Fruit fly (Drosophila melanogaster) whole organism, embryonic: ENCODE measurements around the gene CG13449.

Source experiments
- Antp ChIP-seq: fragments of 200-800 bp; sonication (Bioruptor generic); optimal IDR thresholded peaks from 3 replicates; lab custom pipeline; 2016; ENCODE audit warnings: missing biosample characterization, missing genetic modification characterization
- Blimp-1 ChIP-seq: fragments of 200-800 bp; sonication (Bioruptor generic); optimal IDR thresholded peaks from 3 replicates; lab custom pipeline; 2018; ENCODE audit warnings: missing biosample characterization, missing genetic modification characterization, mild to moderate bottlenecking, moderate library complexity, missing genetic modification reagents
- CG10543 ChIP-seq: fragments of 200-800 bp; sonication (Bioruptor generic); optimal IDR thresholded peaks from 3 replicates; lab custom pipeline; 2017; ENCODE audit warnings: missing biosample characterization, mild to moderate bottlenecking, missing genetic modification characterization, moderate library complexity
- CG10654 ChIP-seq: fragments of 200-800 bp; sonication (Bioruptor generic); optimal IDR thresholded peaks from 2 replicates; lab custom pipeline; 2016; ENCODE audit warnings: missing biosample characterization, missing genetic modification characterization
- CG11695 ChIP-seq: fragments of 200-800 bp; sonication (Bioruptor generic); IDR thresholded peaks from 3 replicates; pipeline ENCODE4 v1.3.6; 2022; ENCODE audit warnings: missing biosample characterization, missing genetic modification characterization
- CG12299 ChIP-seq: fragments of 200-800 bp; sonication (Bioruptor generic); optimal IDR thresholded peaks from 2 replicates; lab custom pipeline; 2018; ENCODE audit warnings: missing biosample characterization, mild to moderate bottlenecking, missing genetic modification characterization
- CG1233 ChIP-seq: fragments of 200-800 bp; sonication (Bioruptor generic); optimal IDR thresholded peaks from 4 replicates; lab custom pipeline; 2018; ENCODE audit warnings: missing biosample characterization, mild to moderate bottlenecking, missing genetic modification characterization
- CG12659 ChIP-seq: fragments of 200-800 bp; sonication (Bioruptor generic); optimal IDR thresholded peaks from 3 replicates; lab custom pipeline; 2017; ENCODE audit warnings: mild to moderate bottlenecking, missing biosample characterization, missing genetic modification reagents, missing genetic modification characterization
- CG12744 ChIP-seq: fragments of 200-800 bp; sonication (Bioruptor generic); optimal IDR thresholded peaks from 2 replicates; lab custom pipeline; 2016; ENCODE audit warnings: missing biosample characterization, missing genetic modification characterization
- CG14014 ChIP-seq: fragments of 200-800 bp; sonication (Bioruptor generic); IDR thresholded peaks from 2 replicates; pipeline ENCODE4 v1.3.6; 2022; ENCODE audit warnings: missing biosample characterization, missing genetic modification characterization
- CG14710 ChIP-seq: fragments of 200-800 bp; sonication (Bioruptor generic); optimal IDR thresholded peaks from 3 replicates; lab custom pipeline; 2019; ENCODE audit warnings: missing biosample characterization, mild to moderate bottlenecking, missing genetic modification characterization, moderate library complexity
- CG15479 ChIP-seq: fragments of 200-800 bp; sonication (Bioruptor generic); optimal IDR thresholded peaks from 3 replicates; lab custom pipeline; 2019; ENCODE audit warnings: missing biosample characterization, mild to moderate bottlenecking, missing genetic modification characterization, moderate library complexity
- CG17612 ChIP-seq: fragments of 200-800 bp; sonication (Bioruptor generic); IDR thresholded peaks from 2 replicates; pipeline ENCODE4 v1.3.6; 2022; ENCODE audit warnings: missing biosample characterization, missing genetic modification characterization
- CG17912 ChIP-seq: fragments of 200-800 bp; sonication (Bioruptor generic); optimal IDR thresholded peaks from 2 replicates; lab custom pipeline; 2018; ENCODE audit warnings: missing biosample characterization, mild to moderate bottlenecking, missing genetic modification characterization
- CG18262 ChIP-seq: fragments of 200-800 bp; optimal IDR thresholded peaks from 3 replicates; lab custom pipeline; 2019; ENCODE audit warnings: missing biosample characterization, mild to moderate bottlenecking, missing genetic modification characterization, moderate library complexity
- CG1832 ChIP-seq: fragments of 200-800 bp; sonication (Bioruptor generic); optimal IDR thresholded peaks from 2 replicates; lab custom pipeline; 2017; ENCODE audit warnings: missing biosample characterization, mild to moderate bottlenecking, missing genetic modification characterization, inconsistent platforms
- CG30020 ChIP-seq: fragments of 200-800 bp; optimal IDR thresholded peaks from 2 replicates; lab custom pipeline; 2019; ENCODE audit warnings: missing biosample characterization, mild to moderate bottlenecking, missing genetic modification characterization, moderate library complexity
- CG4360 ChIP-seq: fragments of 200-800 bp; sonication (Bioruptor generic); IDR thresholded peaks from 2 replicates; pipeline ENCODE4 v1.3.6; 2022; ENCODE audit warnings: missing biosample characterization, missing genetic modification characterization
- CG4820 ChIP-seq: fragments of 200-800 bp; sonication (Bioruptor generic); optimal IDR thresholded peaks from 3 replicates; lab custom pipeline; 2016; ENCODE audit warnings: missing biosample characterization, missing genetic modification characterization
- CG4854 ChIP-seq: fragments of 200-800 bp; sonication (Bioruptor generic); optimal IDR thresholded peaks from 2 replicates; lab custom pipeline; 2016; ENCODE audit warnings: missing biosample characterization, missing genetic modification characterization, inconsistent platforms
- CG6683 ChIP-seq: fragments of 200-800 bp; sonication (Bioruptor generic); optimal IDR thresholded peaks from 2 replicates; lab custom pipeline; 2017; ENCODE audit warnings: missing biosample characterization, mild to moderate bottlenecking, missing genetic modification characterization, missing genetic modification reagents
- CG7786 ChIP-seq: fragments of 200-800 bp; sonication (Bioruptor generic); optimal IDR thresholded peaks from 2 replicates; lab custom pipeline; 2016; ENCODE audit warnings: missing biosample characterization, missing genetic modification characterization
- CG8765 ChIP-seq: fragments of 200-800 bp; sonication (Bioruptor generic); IDR thresholded peaks from 2 replicates; pipeline ENCODE4 v1.3.6; 2022; ENCODE audit warnings: missing biosample characterization, missing genetic modification characterization
- CG9437 ChIP-seq: fragments of 200-800 bp; sonication (Bioruptor generic); optimal IDR thresholded peaks from 2 replicates; lab custom pipeline; 2018; ENCODE audit warnings: missing biosample characterization, mild to moderate bottlenecking, missing genetic modification characterization
- E2f2 ChIP-seq: fragments of 200-800 bp; sonication (Bioruptor generic); IDR thresholded peaks from 2 replicates; pipeline ENCODE4 v1.3.6; 2022; ENCODE audit warnings: missing biosample characterization, missing genetic modification characterization
- H15 ChIP-seq: fragments of 200-800 bp; sonication (Bioruptor generic); IDR thresholded peaks from 3 replicates; pipeline ENCODE4 v1.3.6; 2022; ENCODE audit warnings: missing biosample characterization, missing genetic modification characterization
- HLH3B ChIP-seq: fragments of 200-800 bp; sonication (Bioruptor generic); IDR thresholded peaks from 2 replicates; pipeline ENCODE4 v1.3.6; 2022; ENCODE audit warnings: missing biosample characterization, missing genetic modification characterization
- HLH4C ChIP-seq: fragments of 200-800 bp; sonication (Bioruptor generic); IDR thresholded peaks from 3 replicates; pipeline ENCODE4 v1.3.6; 2022; ENCODE audit warnings: missing biosample characterization, missing genetic modification characterization; ENCODE audit not compliant: partially characterized antibody
- Hand ChIP-seq: fragments of 200-800 bp; sonication (Bioruptor generic); optimal IDR thresholded peaks from 2 replicates; lab custom pipeline; 2017; ENCODE audit warnings: mild to moderate bottlenecking, missing biosample characterization, missing genetic modification reagents, missing genetic modification characterization
- Myb ChIP-seq: fragments of 200-800 bp; sonication (Bioruptor generic); optimal IDR thresholded peaks from 2 replicates; lab custom pipeline; 2016; ENCODE audit warnings: missing biosample characterization, missing genetic modification characterization
- Rx ChIP-seq: fragments of 200-800 bp; sonication (Bioruptor generic); IDR thresholded peaks from 2 replicates; pipeline ENCODE4 v1.3.6; 2022; ENCODE audit warnings: missing biosample characterization, missing genetic modification characterization
- Sox100B ChIP-seq: fragments of 200-800 bp; sonication (Bioruptor generic); optimal IDR thresholded peaks from 3 replicates; lab custom pipeline; 2018; ENCODE audit warnings: missing biosample characterization, mild to moderate bottlenecking, missing genetic modification characterization
- Stat92E ChIP-seq, 3 experiments: fragments of >200 bp in 2 of 3; fragments of 200-800 bp in 1 of 3; sonication (Bioruptor generic) in 1 of 3; optimal IDR thresholded peaks; 2 replicates each; lab custom pipeline; 2017 to 2019; ENCODE audit warnings: missing biosample characterization in 3 of 3, missing genetic modification characterization in 3 of 3, mild to moderate bottlenecking in 1 of 3, moderate library complexity in 1 of 3
- abd-A ChIP-seq: fragments of 200-800 bp; sonication (Bioruptor generic); optimal IDR thresholded peaks from 3 replicates; lab custom pipeline; 2019; ENCODE audit warnings: missing biosample characterization, mild to moderate bottlenecking, missing genetic modification characterization, moderate library complexity
- bbx ChIP-seq: fragments of 200-800 bp; sonication (Bioruptor generic); IDR thresholded peaks from 2 replicates; pipeline ENCODE4 v1.3.6; 2022; ENCODE audit warnings: missing biosample characterization, missing genetic modification characterization; ENCODE audit not compliant: partially characterized antibody
- dati ChIP-seq: fragments of 200-800 bp; sonication (Bioruptor generic); IDR thresholded peaks from 2 replicates; pipeline ENCODE4 v1.3.6; 2022; ENCODE audit warnings: missing biosample characterization, missing genetic modification characterization
- ewg ChIP-seq: fragments of 200-800 bp; sonication (Bioruptor generic); optimal IDR thresholded peaks from 3 replicates; lab custom pipeline; 2017; ENCODE audit warnings: mild to moderate bottlenecking, missing biosample characterization, missing genetic modification reagents, missing genetic modification characterization
- fd64A ChIP-seq: fragments of 200-800 bp; sonication (Bioruptor generic); optimal IDR thresholded peaks from 3 replicates; lab custom pipeline; 2018; ENCODE audit warnings: missing biosample characterization, mild to moderate bottlenecking, missing genetic modification characterization
- insv ChIP-seq, 2 experiments: fragments of 200-800 bp; sonication (Bioruptor generic); optimal IDR thresholded peaks; 3 replicates each; lab custom pipeline; 2016 to 2018; ENCODE audit warnings: missing biosample characterization in 2 of 2, missing genetic modification characterization in 2 of 2
- inv ChIP-seq: fragments of 200-800 bp; sonication (Bioruptor generic); IDR thresholded peaks from 2 replicates; pipeline ENCODE4 v1.3.6; 2022; ENCODE audit warnings: missing biosample characterization, missing genetic modification characterization; ENCODE audit not compliant: partially characterized antibody
- kah ChIP-seq: fragments of 200-800 bp; sonication (Bioruptor generic); optimal IDR thresholded peaks from 2 replicates; lab custom pipeline; 2018; ENCODE audit warnings: missing biosample characterization, mild to moderate bottlenecking, missing genetic modification characterization
- maf-S ChIP-seq: fragments of 200-800 bp; sonication (Bioruptor generic); optimal IDR thresholded peaks from 2 replicates; lab custom pipeline; 2016; ENCODE audit warnings: missing biosample characterization, missing genetic modification characterization
- nom ChIP-seq: fragments of 200-800 bp; sonication (Bioruptor generic); optimal IDR thresholded peaks from 2 replicates; lab custom pipeline; 2017; ENCODE audit warnings: missing biosample characterization, missing genetic modification characterization, mild to moderate bottlenecking, moderate library complexity, missing genetic modification reagents
- oc ChIP-seq: fragments of 200-800 bp; sonication (Bioruptor generic); optimal IDR thresholded peaks from 2 replicates; lab custom pipeline; 2018; ENCODE audit warnings: missing biosample characterization, mild to moderate bottlenecking, missing genetic modification characterization, moderate library complexity
- rib ChIP-seq: fragments of 200-800 bp; sonication (Bioruptor generic); IDR thresholded peaks from 2 replicates; pipeline ENCODE4 v1.3.6; 2022; ENCODE audit warnings: missing biosample characterization, missing genetic modification characterization
- sens ChIP-seq: fragments of 200-800 bp; sonication (Bioruptor generic); peaks from one replicate; lab custom pipeline; 2016; ENCODE audit warnings: missing biosample characterization, missing genetic modification characterization
- sob ChIP-seq: fragments of 200-800 bp; sonication (Bioruptor generic); IDR thresholded peaks from 2 replicates; pipeline ENCODE4 v1.3.6; 2022; ENCODE audit warnings: missing biosample characterization, missing genetic modification characterization
- sr ChIP-seq: fragments of 200-800 bp; sonication (Bioruptor generic); IDR thresholded peaks from 3 replicates; pipeline ENCODE4 v1.3.6; 2022; ENCODE audit warnings: missing biosample characterization, missing genetic modification characterization
- sug ChIP-seq: fragments of 200-800 bp; optimal IDR thresholded peaks from 2 replicates; lab custom pipeline; 2019; ENCODE audit warnings: missing biosample characterization, mild to moderate bottlenecking, missing genetic modification characterization, moderate library complexity

The CG13449 gene

DNA sequence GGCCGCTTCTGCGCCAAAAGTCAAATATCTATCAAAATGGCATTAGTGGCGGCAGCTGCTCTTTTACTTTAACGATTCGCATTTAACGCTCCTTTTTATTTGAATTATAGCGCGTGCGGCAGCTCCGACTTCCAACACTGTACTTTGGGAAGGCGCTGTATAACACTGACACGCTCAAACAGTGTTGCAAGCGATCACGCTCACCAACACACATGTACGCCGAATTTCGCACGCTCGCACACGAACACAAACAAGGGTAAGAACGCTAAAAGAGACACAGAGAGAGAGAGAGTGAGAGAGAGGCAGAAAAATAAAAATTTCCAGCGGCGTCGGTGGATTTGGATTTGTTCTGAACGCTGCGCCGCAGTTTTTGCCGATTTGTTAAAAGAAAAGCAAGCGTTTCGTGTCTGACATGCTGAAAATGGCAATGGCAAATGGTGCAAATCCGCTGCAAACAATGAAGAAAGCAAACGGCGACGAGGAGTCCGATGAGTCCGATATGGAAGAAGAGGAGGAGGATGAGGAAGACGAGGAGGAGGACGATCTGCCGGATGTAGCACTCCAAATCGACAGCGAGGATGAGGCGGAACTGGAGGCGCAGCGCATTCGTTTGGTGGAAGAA lies 7.1 kb upstream of the CG13449 start, which contains the start of gene Phs (continued):
- TF ChIP-seq CG11695 (GFP tag; lab: Robert Waterston, UW): peak; percentile 43; the same call in 1 of the 3 replicates
- peak; percentile 23 for TF ChIP-seq oc (tag; lab: Kevin White, UChicago)
- 0 out of 3 replicates have a peak, but pooled peaks have one; percentile 49 for TF ChIP-seq HLH4C
- TF ChIP-seq CG7786 (GFP tag; lab: Kevin White, UChicago): peak; percentile 93
- TF ChIP-seq CG12299 (tag; lab: Kevin White, UChicago): no peak
- TF ChIP-seq CG30020 (tag; lab: Kevin White, UChicago): peak; percentile 16
- peak; percentile 77 for TF ChIP-seq CG4854 (GFP tag; lab: Kevin White, UChicago)
- TF ChIP-seq Myb (GFP tag; lab: Kevin White, UChicago): peak; percentile 91
- TF ChIP-seq Rx (GFP tag; lab: Robert Waterston, UW): peak; percentile 84
- TF ChIP-seq E2f2 (GFP tag; lab: Robert Waterston, UW): peak; percentile 99
- peak; percentile 69 for TF ChIP-seq CG10543 (GFP tag; lab: Kevin White, UChicago)
- TF ChIP-seq insv (GFP tag; optimal IDR thresholded peaks at IDR 0.05; lab: Kevin White, UChicago): peak in 1 of 2 experiments; percentile 30
- TF ChIP-seq CG17612: peak; percentile 53; the same call in 1 of the 2 replicates
- TF ChIP-seq CG4820 (GFP tag; lab: Kevin White, UChicago): peak; percentile 77
- 0 out of 2 replicates have a peak, but pooled peaks have one; percentile 13 for TF ChIP-seq inv (GFP tag; lab: Robert Waterston, UW)
- TF ChIP-seq CG1832 (GFP tag; lab: Kevin White, UChicago): no peak
- TF ChIP-seq CG8765 (GFP tag; lab: Robert Waterston, UW): no peak
- peak; percentile 97 for TF ChIP-seq rib (GFP tag; lab: Robert Waterston, UW)
- TF ChIP-seq CG6683 (GFP tag; lab: Kevin White, UChicago): peak; percentile 41
- peak; percentile 82 for TF ChIP-seq CG10654 (GFP tag; lab: Kevin White, UChicago)
- TF ChIP-seq CG14710 (tag; lab: Kevin White, UChicago): peak; percentile 75
- TF ChIP-seq abd-A (tag; lab: Kevin White, UChicago): no peak
- peak; percentile 38 for TF ChIP-seq CG18262 (tag; lab: Kevin White, UChicago)
- peak; percentile 21 for TF ChIP-seq Sox100B (GFP tag; lab: Kevin White, UChicago)
- TF ChIP-seq sr: peak; percentile 65; the same call in 2 of the 3 replicates
- no peak for TF ChIP-seq dati (GFP tag; lab: Robert Waterston, UW)
- TF ChIP-seq CG12744 (GFP tag; lab: Kevin White, UChicago): peak; percentile 87
- TF ChIP-seq nom (GFP tag; lab: Kevin White, UChicago): peak; percentile 59
- TF ChIP-seq kah: no peak
- peak; percentile 69 for TF ChIP-seq CG14014 (GFP tag; lab: Robert Waterston, UW)
- TF ChIP-seq fd64A: peak; percentile 55
- TF ChIP-seq ewg (GFP tag; lab: Kevin White, UChicago): peak; percentile 82
- no peak for TF ChIP-seq CG4360
- TF ChIP-seq sug (tag; lab: Kevin White, UChicago): peak; percentile 59
- TF ChIP-seq Stat92E (GFP tag; optimal IDR thresholded peaks at IDR 0.05; lab: Kevin White, UChicago): peak in 1 of 3 experiments; percentile 1
- TF ChIP-seq H15 (GFP tag; lab: Robert Waterston, UW): peak; percentile 82
- TF ChIP-seq Blimp-1 (GFP tag; lab: Kevin White, UChicago): peak; percentile 49
- peak; percentile 70 for TF ChIP-seq HLH3B
- TF ChIP-seq bbx (GFP tag; lab: Robert Waterston, UW): peak; percentile 69
- TF ChIP-seq sob (GFP tag; lab: Robert Waterston, UW): peak; percentile 96
- peak; percentile 83 for TF ChIP-seq CG12659 (GFP tag; lab: Kevin White, UChicago)
- TF ChIP-seq Hand (GFP tag; lab: Kevin White, UChicago): no peak
- peak; percentile 81 for TF ChIP-seq CG17912
- TF ChIP-seq CG1233 (GFP tag; lab: Kevin White, UChicago): peak; percentile 64
- TF ChIP-seq maf-S (GFP tag; lab: Kevin White, UChicago): peak; percentile 87
- peak; percentile 20 for TF ChIP-seq CG15479
- peak; percentile 93 for TF ChIP-seq Antp
- peak; percentile 93 for TF ChIP-seq sens (GFP tag; lab: Kevin White, UChicago)
- TF ChIP-seq CG9437 (GFP tag; lab: Kevin White, UChicago): peak; percentile 44
